Worm (Caenorhabditis elegans) whole organism, early embryonic: ENCODE results near the gene aexr-3.

Experiments
- aly-1 ChIP-seq: sonication (generic microtip); optimal IDR thresholded peaks from 2 replicates; lab custom pipeline; 2016; ENCODE audit warnings: missing genetic modification characterization, missing compliant biosample characterization
- ama-1 ChIP-seq: fragments of 150-350 bp; optimal IDR thresholded peaks from 2 replicates; lab custom pipeline; 2014
- ceh-36 ChIP-seq: sonication (generic microtip); optimal IDR thresholded peaks from 2 replicates; lab custom pipeline; 2016; ENCODE audit warnings: missing genetic modification characterization, inconsistent platforms, missing compliant biosample characterization
- ets-7 ChIP-seq: sonication (generic microtip); optimal IDR thresholded peaks from 2 replicates; lab custom pipeline; 2016; ENCODE audit warnings: missing genotype, missing genetic modification characterization, missing compliant biosample characterization
- flt-1 ChIP-seq: fragments of 200-800 bp; sonication (Bioruptor generic); IDR thresholded peaks from 2 replicates; pipeline ENCODE4 v1.3.6; 2022; ENCODE audit warnings: missing genetic modification characterization, missing compliant biosample characterization
- hmg-4 ChIP-seq: fragments of 200-800 bp; sonication (Bioruptor generic); optimal IDR thresholded peaks from 2 replicates; lab custom pipeline; 2018; ENCODE audit warnings: mild to moderate bottlenecking, missing genetic modification characterization, missing compliant biosample characterization
- hnd-1 ChIP-seq: sonication (generic microtip); optimal IDR thresholded peaks from 2 replicates; lab custom pipeline; 2016; ENCODE audit warnings: missing genetic modification characterization, missing compliant biosample characterization
- scrt-1 ChIP-seq: fragments of 200-800 bp; sonication (Bioruptor generic); IDR thresholded peaks from 2 replicates; pipeline ENCODE4 v1.3.6; 2022; ENCODE audit warnings: missing genetic modification characterization, missing compliant biosample characterization
- tbx-11 ChIP-seq: fragments of 200-800 bp; sonication (Bioruptor generic); IDR thresholded peaks from 2 replicates; pipeline ENCODE4 v1.3.6; 2022; ENCODE audit warnings: missing genetic modification characterization, missing compliant biosample characterization
- tra-4 ChIP-seq: sonication (generic microtip); optimal IDR thresholded peaks from 2 replicates; lab custom pipeline; 2017; ENCODE audit warnings: missing genetic modification characterization, missing compliant biosample characterization

ce11 chrX:8934988-8935387 is 26.0 kb downstream of the aexr-3 start:
- TF ChIP-seq ama-1 (lab: Kevin White, UChicago) (no peak), aly-1 (no peak), tra-4 (tag; lab: Kevin White, UChicago) (no peak), hnd-1 (tag; lab: Kevin White, UChicago) (no peak), ceh-36 (tag; lab: Kevin White, UChicago) (no peak), ets-7 (tag; lab: Kevin White, UChicago) (no peak), tbx-11 (no peak), scrt-1 (no peak), flt-1 (GFP tag; lab: Robert Waterston, UW) (no peak), hmg-4 (no peak)
